Worm (Caenorhabditis elegans): ENCODE measurements around the gene C25F9.10.
"Not testable (repeated sequence)": the region's sequence is repeated elsewhere in the genome, so short reads cannot be mapped to it uniquely, and the experiment has no call there.

Gene C25F9.10

ce11 chrV:19403619-19404018 lies 1.9 kb upstream of the C25F9.10 start:
- TF ChIP-seq irx-1 (tag; optimal IDR thresholded peaks at IDR 0.05) (no peak), swsn-7 (tag; optimal IDR thresholded peaks at IDR 0.05) (no peak), nhr-90 (tag; optimal IDR thresholded peaks at IDR 0.05; ENCODE audit: poor library complexity) (no peak), efl-1 (optimal IDR thresholded peaks at IDR 0.05) (no peak), efl-1 (GFP tag; optimal IDR thresholded peaks at IDR 0.05 in 1 of 2) (peak in 1 of 2 experiments; percentile 68), egl-27 (tag; optimal IDR thresholded peaks at IDR 0.05) (no peak), vab-15 (tag; optimal IDR thresholded peaks at IDR 0.05) (no peak), sup-37 (GFP tag; optimal IDR thresholded peaks at IDR 0.05) (no peak), blmp-1 (tag; optimal IDR thresholded peaks at IDR 0.05) (no peak)

ce11 chrV:19410663-19411062 lies 5.1 kb downstream of the C25F9.10 start, which contains the start of gene C25F9.5:
Gene C25F9.5 (minus strand): TSS chrV:19410857.
- no peak for TF ChIP-seq tlp-1 (tag; optimal IDR thresholded peaks at IDR 0.05)
- peak in 1 of 2 experiments; percentile 26 for TF ChIP-seq lin-35 (GFP tag; optimal IDR thresholded peaks at IDR 0.05)
- no peak for TF ChIP-seq grh-1 (GFP tag; IDR thresholded peaks at IDR 0.05)
- no peak for TF ChIP-seq nhr-90 (tag; optimal IDR thresholded peaks at IDR 0.05; ENCODE audit: poor library complexity)
- peak; percentile 69 for TF ChIP-seq elt-2 (tag; optimal IDR thresholded peaks at IDR 0.05)

ce11 chrV:19416475-19416874 lies 10.9 kb downstream of the C25F9.10 start, which contains the start of the genes C25F9.4 and C25F9.9:
Gene C25F9.4 (minus strand): TSS chrV:19416575.
Gene C25F9.9 (plus strand): TSS chrV:19416611.
- TF ChIP-seq nhr-85 (tag) (peak; percentile 33), hlh-17 (GFP tag; optimal IDR thresholded peaks at IDR 0.05; ENCODE audit: borderline replicate concordance) (no peak)

- no peak for TF ChIP-seq ces-1 (GFP tag; optimal IDR thresholded peaks at IDR 0.05)
- peak; percentile 27 for TF ChIP-seq elt-2 (tag; optimal IDR thresholded peaks at IDR 0.05)
Measured at ce11 chrV:19417836-19418235, 12.3 kb downstream of the C25F9.10 start, which contains the start of gene C25F9.15. Gene C25F9.15 (plus strand): TSS chrV:19418136.

- peak; percentile 48 for TF ChIP-seq elt-2 (tag; optimal IDR thresholded peaks at IDR 0.05)
- TF ChIP-seq efl-1 (optimal IDR thresholded peaks at IDR 0.05), result not testable (repeated sequence)
- peak in 1 of 2 experiments; percentile 44 for TF ChIP-seq efl-1 (GFP tag; optimal IDR thresholded peaks at IDR 0.05 in 1 of 2)
Measured at ce11 chrV:19419301-19419700, 13.8 kb downstream of the C25F9.10 start.

- TF ChIP-seq zip-4 (GFP tag; optimal IDR thresholded peaks at IDR 0.05) (peak; percentile 13), hlh-4 (tag; optimal IDR thresholded peaks at IDR 0.05) (no peak), zag-1 (tag; optimal IDR thresholded peaks at IDR 0.05) (no peak), ets-5 (GFP tag; IDR thresholded peaks at IDR 0.05) (no peak), pax-3 (tag; optimal IDR thresholded peaks at IDR 0.05) (no peak), nhr-76 (tag; optimal IDR thresholded peaks at IDR 0.05) (no peak)
Measured at ce11 chrV:19421131-19421530, 15.6 kb downstream of the C25F9.10 start, which contains the start of gene C25F9.2. Gene C25F9.2 (plus strand): TSS chrV:19421471.

- no peak for TF ChIP-seq sup-37 (GFP tag; optimal IDR thresholded peaks at IDR 0.05)
- no peak for TF ChIP-seq elt-3 (tag; optimal IDR thresholded peaks at IDR 0.05)
- no peak for TF ChIP-seq ceh-88 (GFP tag; IDR thresholded peaks at IDR 0.05)
- no peak for TF ChIP-seq xbp-1 (tag; optimal IDR thresholded peaks at IDR 0.05)
- no peak for TF ChIP-seq dpl-1 (GFP tag; optimal IDR thresholded peaks at IDR 0.05)
- no peak for TF ChIP-seq nhr-47 (tag; optimal IDR thresholded peaks at IDR 0.05)
- peak; percentile 55 for TF ChIP-seq snu-23 (GFP tag; optimal IDR thresholded peaks at IDR 0.05)
- TF ChIP-seq ama-1 (optimal IDR thresholded peaks at IDR 0.05), result no peak
- no peak for TF ChIP-seq unc-30 (tag; optimal IDR thresholded peaks at IDR 0.05)
- no peak for TF ChIP-seq egl-13 (tag; optimal IDR thresholded peaks at IDR 0.05)
- peak; percentile 20 for TF ChIP-seq blmp-1 (tag; optimal IDR thresholded peaks at IDR 0.05)
- no peak for TF ChIP-seq hlh-17 (GFP tag; optimal IDR thresholded peaks at IDR 0.05; ENCODE audit: borderline replicate concordance)
- TF ChIP-seq nhr-90 (tag; optimal IDR thresholded peaks at IDR 0.05; ENCODE audit: poor library complexity), result peak; percentile 12
- no peak for TF ChIP-seq mab-9 (GFP tag; IDR thresholded peaks at IDR 0.05)
- no peak for TF ChIP-seq lin-39 (tag; optimal IDR thresholded peaks at IDR 0.05)
- TF ChIP-seq nhr-76 (tag; optimal IDR thresholded peaks at IDR 0.05), result no peak
- TF ChIP-seq unc-130 (tag; optimal IDR thresholded peaks at IDR 0.05), result no peak
- TF ChIP-seq nhr-237 (tag; optimal IDR thresholded peaks at IDR 0.05), result no peak
- TF ChIP-seq fkh-4 (tag; optimal IDR thresholded peaks at IDR 0.05; ENCODE audit: borderline replicate concordance), result no peak
- no peak for TF ChIP-seq ceh-63 (GFP tag; optimal IDR thresholded peaks at IDR 0.05)
- TF ChIP-seq lir-3 (tag; optimal IDR thresholded peaks at IDR 0.05; ENCODE audit: poor library complexity), result no peak
- no peak for TF ChIP-seq efl-3 (GFP tag; optimal IDR thresholded peaks at IDR 0.05)
- no peak for TF ChIP-seq nhr-11 (tag; optimal IDR thresholded peaks at IDR 0.05)
Measured at ce11 chrV:19428097-19428496, 22.6 kb downstream of the C25F9.10 start.
